Fruit fly (Drosophila melanogaster): ENCODE measurements around the gene Pkc98E.
A peak's percentile ranks its signal among the peaks of the same experiment; 100 is the strongest.

The Pkc98E gene

dm6 chr3R:29038960-29039581 is at the start of gene Pkc98E, which contains the start of gene Slu7 (continued):
- no peak for TF ChIP-seq fd96Cb (tag; optimal IDR thresholded peaks at IDR 0.05)
- no peak for TF ChIP-seq CG10462 (GFP tag; optimal IDR thresholded peaks at IDR 0.05)
- TF ChIP-seq CG1024 (GFP tag; IDR thresholded peaks at IDR 0.05) = peak; percentile 34; the same call in 1 of the 2 replicates
- TF ChIP-seq knrl (GFP tag; IDR thresholded peaks at IDR 0.05; ENCODE audit: partially characterized antibody) = peak; percentile 88
- TF ChIP-seq CG17568 (GFP tag; optimal IDR thresholded peaks at IDR 0.05) = no peak
- no peak for TF ChIP-seq hkb (optimal IDR thresholded peaks at IDR 0.05)
- no peak; the same call in 1 of the 2 replicates for TF ChIP-seq hkb (GFP tag; IDR thresholded peaks at IDR 0.05)
- no peak for TF ChIP-seq seq (GFP tag; IDR thresholded peaks at IDR 0.05)
- TF ChIP-seq Adf1 (GFP tag; IDR thresholded peaks at IDR 0.05) = peak; percentile 34; the same call in 1 of the 2 replicates
- peak; percentile 88 for TF ChIP-seq gro (GFP tag; optimal IDR thresholded peaks at IDR 0.05)
- TF ChIP-seq odd (GFP tag; optimal IDR thresholded peaks at IDR 0.05) = no peak
- TF ChIP-seq Xrp1 (GFP tag; IDR thresholded peaks at IDR 0.05) = peak; percentile 70
- peak; percentile 64 for TF ChIP-seq Mes4 (GFP tag; optimal IDR thresholded peaks at IDR 0.05)
- peak; percentile 89 for TF ChIP-seq CG12659 (GFP tag; optimal IDR thresholded peaks at IDR 0.05)
- no peak for TF ChIP-seq Sry-β (GFP tag; optimal IDR thresholded peaks at IDR 0.05)
- no peak for TF ChIP-seq Hr39 (optimal IDR thresholded peaks at IDR 0.05)
- TF ChIP-seq CkIIα-i1 (GFP tag; IDR thresholded peaks at IDR 0.05) = no peak
- peak; percentile 58 for TF ChIP-seq Dad (GFP tag; optimal IDR thresholded peaks at IDR 0.05)
- TF ChIP-seq fd3F (GFP tag; optimal IDR thresholded peaks at IDR 0.05) = peak; percentile 28
- TF ChIP-seq slp2 (GFP tag; optimal IDR thresholded peaks at IDR 0.05) = peak; percentile 45
- TF ChIP-seq Ets65A (GFP tag) = peak; percentile 98
- TF ChIP-seq pum (GFP tag; optimal IDR thresholded peaks at IDR 0.05) = peak; percentile 52
- TF ChIP-seq CG5245 (GFP tag; optimal IDR thresholded peaks at IDR 0.05) = peak; percentile 39
- TF ChIP-seq CG13775 (GFP tag; optimal IDR thresholded peaks at IDR 0.05) = peak; percentile 9
- TF ChIP-seq CG8924 (tag; optimal IDR thresholded peaks at IDR 0.05) = peak; percentile 46
- TF ChIP-seq pros (GFP tag; optimal IDR thresholded peaks at IDR 0.05) = no peak
- TF ChIP-seq CTCF (GFP tag; optimal IDR thresholded peaks at IDR 0.05) = no peak
- no peak for TF ChIP-seq Usf (GFP tag; optimal IDR thresholded peaks at IDR 0.05)
- peak; percentile 13 for TF ChIP-seq slou (GFP tag; optimal IDR thresholded peaks at IDR 0.05)
- no peak for TF ChIP-seq gce (GFP tag; IDR thresholded peaks at IDR 0.05)
- no peak for TF ChIP-seq ac (GFP tag; optimal IDR thresholded peaks at IDR 0.05)
- 0 out of 2 replicates have a peak, but pooled peaks have one; percentile 32 for TF ChIP-seq CG14014 (GFP tag; IDR thresholded peaks at IDR 0.05)
- no peak for TF ChIP-seq yki (optimal IDR thresholded peaks at IDR 0.05)
- peak; percentile 86 for TF ChIP-seq Sin3A (optimal IDR thresholded peaks at IDR 0.05)
- peak; percentile 87 for TF ChIP-seq unc-4 (GFP tag; IDR thresholded peaks at IDR 0.05; ENCODE audit: partially characterized antibody)
- TF ChIP-seq CG14965 (GFP tag; optimal IDR thresholded peaks at IDR 0.05; ENCODE audit: borderline replicate concordance) = no peak
- peak; percentile 17 for TF ChIP-seq CG11398 (GFP tag; optimal IDR thresholded peaks at IDR 0.05)
- TF ChIP-seq CG2129 (GFP tag; IDR thresholded peaks at IDR 0.05; ENCODE audit: partially characterized antibody) = peak; percentile 62
- peak; percentile 82; the same call in 2 of the 3 replicates for TF ChIP-seq ken (GFP tag; IDR thresholded peaks at IDR 0.05)
- peak; percentile 91; the same call in 3 of the 4 replicates for TF ChIP-seq chinmo (GFP tag; IDR thresholded peaks at IDR 0.05; ENCODE audit: partially characterized antibody)
- TF ChIP-seq HmgD (GFP tag; optimal IDR thresholded peaks at IDR 0.05) = peak; percentile 50
- peak; percentile 56 for TF ChIP-seq vfl (GFP tag; optimal IDR thresholded peaks at IDR 0.05)
- TF ChIP-seq grn (GFP tag; optimal IDR thresholded peaks at IDR 0.05) = peak; percentile 44
- TF ChIP-seq emc (GFP tag; optimal IDR thresholded peaks at IDR 0.05) = peak; percentile 45
- no peak for TF ChIP-seq CG11723 (GFP tag; optimal IDR thresholded peaks at IDR 0.05)
- TF ChIP-seq CG15479 (GFP tag; optimal IDR thresholded peaks at IDR 0.05) = peak; percentile 67
- TF ChIP-seq tll (GFP tag; optimal IDR thresholded peaks at IDR 0.05) = no peak
- TF ChIP-seq kah (GFP tag; optimal IDR thresholded peaks at IDR 0.05) = no peak
- peak; percentile 18 for TF ChIP-seq dmrt99B (tag; optimal IDR thresholded peaks at IDR 0.05)
- no peak for TF ChIP-seq CoRest (tag; optimal IDR thresholded peaks at IDR 0.05)
- peak; percentile 74 for TF ChIP-seq Ets97D (GFP tag; optimal IDR thresholded peaks at IDR 0.05)
- peak; percentile 31; the same call in 1 of the 3 replicates for TF ChIP-seq tgo (GFP tag; IDR thresholded peaks at IDR 0.05)
